4 worm cellular contexts compared by ENCODE assay signal in genomic region chrX:2056875-2057274, ce11.
TF ChIP-seq lines count a peak whose summit lies in the region.

No protein-coding gene starts in this region.

TF ChIP-seq in whole organism, L4 larva, 104 proteins besides CTCF, POLR2A, EP300 and RAD21:
- 0 out of 2 replicates have a peak, but pooled peaks have one; percentile 7 for TF ChIP-seq set-16 (GFP tag; IDR thresholded peaks at IDR 0.05; lab: Robert Waterston, UW)
TF ChIP-seq in whole organism, L4 larva: peak in this region for 1; not testable (repeated sequence) for 103.

TF ChIP-seq in whole organism, early embryonic, 17 proteins besides CTCF, POLR2A, EP300 and RAD21:
- 0 out of 2 replicates have a peak, but pooled peaks have one; percentile 3 for TF ChIP-seq tbx-37 (GFP tag; conservative IDR thresholded peaks at IDR 0.05; lab: Robert Waterston, UW)

TF ChIP-seq in whole organism, midembryonic, 9 proteins besides CTCF, POLR2A, EP300 and RAD21:
- 0 out of 2 replicates have a peak, but pooled peaks have one; percentile 25 for TF ChIP-seq ztf-23 (GFP tag; IDR thresholded peaks at IDR 0.05; lab: Robert Waterston, UW)

TF ChIP-seq in whole organism, young adult, 124 proteins besides CTCF, POLR2A, EP300 and RAD21:
- TF ChIP-seq egrh-3 (GFP tag; IDR thresholded peaks at IDR 0.05; lab: Robert Waterston, UW) (peak; percentile 90), Y53F4B.3 (GFP tag; IDR thresholded peaks at IDR 0.05; lab: Robert Waterston, UW) (peak; percentile 61; the same call in 1 of the 2 replicates)
